Worm (Caenorhabditis elegans): Measurements from ENCODE around the gene C38C3.6.
A peak's percentile ranks its signal among the peaks of the same experiment; 100 is the strongest.

The C38C3.6 gene

ce11 chrV:1476284-1476792 is 15.1 kb downstream of the C38C3.6 start (continued):
- no peak for TF ChIP-seq hmg-1.2 (GFP tag; IDR thresholded peaks at IDR 0.05)
- TF ChIP-seq ztf-3 (GFP tag; optimal IDR thresholded peaks at IDR 0.05): no peak
- TF ChIP-seq dox-1 (GFP tag; IDR thresholded peaks at IDR 0.05): no peak
- no peak for TF ChIP-seq sea-2 (GFP tag; IDR thresholded peaks at IDR 0.05)
- no peak for TF ChIP-seq ZK185.1 (tag; optimal IDR thresholded peaks at IDR 0.05; ENCODE audit: poor library complexity, severe bottlenecking)
- TF ChIP-seq aptf-3 (GFP tag; IDR thresholded peaks at IDR 0.05): no peak
- TF ChIP-seq pha-4 (tag; optimal IDR thresholded peaks at IDR 0.05): no peak
- no peak for TF ChIP-seq let-607 (tag; optimal IDR thresholded peaks at IDR 0.05)
- TF ChIP-seq T07F8.4 (tag; optimal IDR thresholded peaks at IDR 0.05): no peak
- no peak for TF ChIP-seq Y95B8A.8 (GFP tag; IDR thresholded peaks at IDR 0.05)
- TF ChIP-seq let-526 (GFP tag; IDR thresholded peaks at IDR 0.05): no peak
- TF ChIP-seq ztf-22 (GFP tag; optimal IDR thresholded peaks at IDR 0.05): no peak
- no peak for TF ChIP-seq hmg-20 (GFP tag; IDR thresholded peaks at IDR 0.05)
- no peak for TF ChIP-seq unc-62 (GFP tag; optimal IDR thresholded peaks at IDR 0.05)
- TF ChIP-seq egl-44 (GFP tag; IDR thresholded peaks at IDR 0.05): no peak
- 0 out of 2 replicates have a peak, but pooled peaks have one; percentile 2 for TF ChIP-seq F39B2.1 (GFP tag; IDR thresholded peaks at IDR 0.05)
- no peak for TF ChIP-seq F23B12.7 (tag; optimal IDR thresholded peaks at IDR 0.05; ENCODE audit: insufficient read depth)
- peak; percentile 13; the same call in 1 of the 2 replicates for TF ChIP-seq ekl-4 (GFP tag; IDR thresholded peaks at IDR 0.05)
- TF ChIP-seq tlf-1 (GFP tag; optimal IDR thresholded peaks at IDR 0.05): no peak
- peak; percentile 64; the same call in 1 of the 2 replicates for TF ChIP-seq hsf-1 (GFP tag; IDR thresholded peaks at IDR 0.05)
- TF ChIP-seq nhr-90 (tag; optimal IDR thresholded peaks at IDR 0.05): no peak
- no peak for TF ChIP-seq lin-54 (GFP tag; optimal IDR thresholded peaks at IDR 0.05)
- TF ChIP-seq akir-1 (GFP tag; optimal IDR thresholded peaks at IDR 0.05): no peak
- no peak for TF ChIP-seq rcor-1 (GFP tag; IDR thresholded peaks at IDR 0.05)
- no peak for TF ChIP-seq somi-1 (GFP tag; optimal IDR thresholded peaks at IDR 0.05)
- no peak for TF ChIP-seq zim-3 (tag; optimal IDR thresholded peaks at IDR 0.05)
- TF ChIP-seq Y79H2A.3 (GFP tag; conservative IDR thresholded peaks at IDR 0.05): 0 out of 2 replicates have a peak, but pooled peaks have one; percentile 8
- no peak for TF ChIP-seq nhr-27 (tag; optimal IDR thresholded peaks at IDR 0.05)
- no peak for TF ChIP-seq lsl-1 (GFP tag; optimal IDR thresholded peaks at IDR 0.05)
- no peak for TF ChIP-seq F33H1.4 (GFP tag; IDR thresholded peaks at IDR 0.05)
- no peak for TF ChIP-seq hlh-26 (GFP tag; conservative IDR thresholded peaks at IDR 0.05)
- no peak for TF ChIP-seq snpc-1.3 (tag; optimal IDR thresholded peaks at IDR 0.05; ENCODE audit: insufficient read depth)
- TF ChIP-seq mes-4 (tag; optimal IDR thresholded peaks at IDR 0.05): no peak
- no peak for TF ChIP-seq atf-7 (tag; optimal IDR thresholded peaks at IDR 0.05)
- TF ChIP-seq F49E8.2 (tag; optimal IDR thresholded peaks at IDR 0.05; ENCODE audit: insufficient read depth): peak; percentile 69
- TF ChIP-seq pbrm-1 (GFP tag; IDR thresholded peaks at IDR 0.05): 0 out of 2 replicates have a peak, but pooled peaks have one; percentile 11
- no peak for TF ChIP-seq unc-130 (GFP tag; optimal IDR thresholded peaks at IDR 0.05)
- TF ChIP-seq nfya-1 (tag; optimal IDR thresholded peaks at IDR 0.05; ENCODE audit: borderline replicate concordance, insufficient read depth): no peak
- no peak for TF ChIP-seq bed-2 (GFP tag; IDR thresholded peaks at IDR 0.05)
- TF ChIP-seq fkh-3 (tag; optimal IDR thresholded peaks at IDR 0.05): no peak
- no peak for TF ChIP-seq egl-18 (GFP tag; IDR thresholded peaks at IDR 0.05)
- peak; percentile 71 for TF ChIP-seq athp-1 (tag; optimal IDR thresholded peaks at IDR 0.05)
- no peak for TF ChIP-seq nfyb-1 (GFP tag; IDR thresholded peaks at IDR 0.05)
- TF ChIP-seq aptf-2 (GFP tag; conservative IDR thresholded peaks at IDR 0.05): no peak
- TF ChIP-seq ceh-27 (GFP tag; optimal IDR thresholded peaks at IDR 0.05): no peak
- TF ChIP-seq cebp-1 (GFP tag; IDR thresholded peaks at IDR 0.05): no peak
- no peak for TF ChIP-seq cebp-1 (tag; optimal IDR thresholded peaks at IDR 0.05)
- TF ChIP-seq T26A5.8 (tag; optimal IDR thresholded peaks at IDR 0.05): no peak

Measured in whole organism, young adult.